Worm (Caenorhabditis elegans) whole organism, early embryonic: ENCODE data around the gene mrps-25.

ENCODE experiments used
- ama-1 ChIP-seq: fragments of 150-350 bp; optimal IDR thresholded peaks from 2 replicates; lab custom pipeline; 2014
- ceh-13 ChIP-seq: fragments of 200-800 bp; sonication (Bioruptor generic); optimal IDR thresholded peaks from 2 replicates; lab custom pipeline; 2018; ENCODE audit warnings: mild to moderate bottlenecking, missing genetic modification characterization, missing compliant biosample characterization
- scrt-1 ChIP-seq: fragments of 200-800 bp; sonication (Bioruptor generic); IDR thresholded peaks from 2 replicates; pipeline ENCODE4 v1.3.6; 2022; ENCODE audit warnings: missing genetic modification characterization, missing compliant biosample characterization
- tbx-11 ChIP-seq: fragments of 200-800 bp; sonication (Bioruptor generic); IDR thresholded peaks from 2 replicates; pipeline ENCODE4 v1.3.6; 2022; ENCODE audit warnings: missing genetic modification characterization, missing compliant biosample characterization
- tbx-37 ChIP-seq: fragments of 200-800 bp; sonication (Bioruptor generic); conservative IDR thresholded peaks from 2 replicates; pipeline ENCODE4 v1.3.6; 2022; ENCODE audit warnings: missing genetic modification reagents, missing genetic modification characterization, missing compliant biosample characterization

DNA sequence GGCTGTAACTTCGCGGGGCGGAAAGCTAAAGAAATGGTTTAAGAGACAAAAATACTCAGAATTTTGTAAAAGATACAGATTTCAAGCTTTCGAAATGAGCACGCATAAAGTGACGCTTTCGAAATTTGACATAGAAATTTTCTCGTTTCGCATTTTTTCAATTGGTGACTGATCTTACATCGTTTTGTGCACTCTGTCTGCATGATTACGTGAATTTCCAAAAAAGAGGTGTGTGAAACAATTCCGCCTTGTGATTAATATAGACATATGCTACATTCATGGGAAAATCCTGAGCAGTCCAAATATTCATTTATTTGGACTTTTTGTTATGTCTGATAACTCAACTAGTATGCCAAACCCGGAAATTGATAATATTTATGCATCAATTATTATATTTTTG lies 11.0 kb upstream of the mrps-25 start, which contains the start of gene srx-12:
- no peak for TF ChIP-seq scrt-1 (GFP tag; lab: Robert Waterston, UW)
- TF ChIP-seq tbx-11 (GFP tag; lab: Robert Waterston, UW), result no peak
- TF ChIP-seq ama-1 (lab: Kevin White, UChicago), result no peak
- TF ChIP-seq tbx-37 (GFP tag; lab: Robert Waterston, UW), result no peak
- TF ChIP-seq ceh-13 (GFP tag; lab: Kevin White, UChicago), result no peak
